Worm (Caenorhabditis elegans): ENCODE results near the gene Y38H6C.25.
A peak's percentile ranks its signal among the peaks of the same experiment; 100 is the strongest.

Gene Y38H6C.25

ce11 chrV:20534072-20534471 lies 15.0 kb downstream of the Y38H6C.25 start, which contains the start of gene famh-161:
Gene famh-161, minus strand, starts transcription at chrV:20534172.
- TF ChIP-seq lin-39 (tag; optimal IDR thresholded peaks at IDR 0.05) (no peak), fkh-10 (GFP tag; optimal IDR thresholded peaks at IDR 0.05) (no peak), nhr-28 (tag; optimal IDR thresholded peaks at IDR 0.05) (no peak), lin-15B (tag; optimal IDR thresholded peaks at IDR 0.05) (no peak), nhr-25 (tag; optimal IDR thresholded peaks at IDR 0.05) (no peak), tbx-2 (tag; optimal IDR thresholded peaks at IDR 0.05) (no peak), jun-1 (tag; optimal IDR thresholded peaks at IDR 0.05) (no peak), eor-1 (tag; optimal IDR thresholded peaks at IDR 0.05) (no peak), nfya-1 (tag; optimal IDR thresholded peaks at IDR 0.05; ENCODE audit: insufficient read depth) (no peak), unc-62 (GFP tag; optimal IDR thresholded peaks at IDR 0.05) (no peak), ZK546.5 (tag; optimal IDR thresholded peaks at IDR 0.05) (no peak), aly-2 (tag; optimal IDR thresholded peaks at IDR 0.05) (no peak)

ce11 chrV:20536208-20536607 lies 17.2 kb downstream of the Y38H6C.25 start, which contains the start of gene Y38H6C.15:
Gene Y38H6C.15, minus strand, starts transcription at chrV:20536308.
- TF ChIP-seq fkh-2 (tag; optimal IDR thresholded peaks at IDR 0.05): no peak

- no peak for TF ChIP-seq elt-3 (tag; optimal IDR thresholded peaks at IDR 0.05)
- TF ChIP-seq nhr-25 (tag; optimal IDR thresholded peaks at IDR 0.05): peak; percentile 49
Observed at ce11 chrV:20539055-20539454, 20.0 kb downstream of the Y38H6C.25 start, which contains the start of gene Y38H6C.16. Gene Y38H6C.16, minus strand, starts transcription at chrV:20539347.

ce11 chrV:20544092-20544491 lies 25.1 kb downstream of the Y38H6C.25 start, which contains the start of gene slc-36.3:
Gene slc-36.3, minus strand, starts transcription at chrV:20544192.
- TF ChIP-seq fos-1 (tag; optimal IDR thresholded peaks at IDR 0.05) (no peak), ztf-4 (tag; optimal IDR thresholded peaks at IDR 0.05) (no peak), elt-1 (tag; optimal IDR thresholded peaks at IDR 0.05) (no peak), mdl-1 (tag; optimal IDR thresholded peaks at IDR 0.05) (no peak)

ce11 chrV:20544610-20545009 lies 25.6 kb downstream of the Y38H6C.25 start:
- TF ChIP-seq fkh-10 (GFP tag; optimal IDR thresholded peaks at IDR 0.05) (no peak), elt-2 (tag; optimal IDR thresholded peaks at IDR 0.05) (peak; percentile 13), nhr-76 (tag; optimal IDR thresholded peaks at IDR 0.05) (no peak), ceh-9 (tag; optimal IDR thresholded peaks at IDR 0.05) (no peak), elt-1 (tag; optimal IDR thresholded peaks at IDR 0.05) (no peak), pha-4 (tag; optimal IDR thresholded peaks at IDR 0.05) (peak; percentile 16), ama-1 (optimal IDR thresholded peaks at IDR 0.05) (no peak), nhr-28 (tag; optimal IDR thresholded peaks at IDR 0.05) (no peak)

- TF ChIP-seq skn-1 (tag; optimal IDR thresholded peaks at IDR 0.05): no peak
- no peak for TF ChIP-seq ztf-4 (tag; optimal IDR thresholded peaks at IDR 0.05)
- TF ChIP-seq pha-4 (tag; optimal IDR thresholded peaks at IDR 0.05): peak; percentile 53
- peak; percentile 41 for TF ChIP-seq elt-2 (tag; optimal IDR thresholded peaks at IDR 0.05)
- peak; percentile 71 for TF ChIP-seq pqm-1 (tag; optimal IDR thresholded peaks at IDR 0.05)
Observed at ce11 chrV:20545742-20546141, 26.7 kb downstream of the Y38H6C.25 start.

- no peak for TF ChIP-seq jun-1 (tag; optimal IDR thresholded peaks at IDR 0.05)
Observed at ce11 chrV:20547048-20547447, 28.0 kb downstream of the Y38H6C.25 start, which contains the start of gene Y38H6C.18. Gene Y38H6C.18, minus strand, starts transcription at chrV:20547148.

- TF ChIP-seq nhr-28 (tag; optimal IDR thresholded peaks at IDR 0.05): no peak
- no peak for TF ChIP-seq fos-1 (tag; optimal IDR thresholded peaks at IDR 0.05)
Observed at ce11 chrV:20551096-20551495, 32.1 kb downstream of the Y38H6C.25 start, which contains the start of gene Y38H6C.20. Gene Y38H6C.20, minus strand, starts transcription at chrV:20551196.

- no peak for TF ChIP-seq elt-2 (tag; optimal IDR thresholded peaks at IDR 0.05)
- TF ChIP-seq nhr-43 (tag; optimal IDR thresholded peaks at IDR 0.05; ENCODE audit: poor library complexity, severe bottlenecking): no peak
- TF ChIP-seq nhr-67 (tag; optimal IDR thresholded peaks at IDR 0.05): no peak
- TF ChIP-seq skn-1 (tag; optimal IDR thresholded peaks at IDR 0.05): no peak
- TF ChIP-seq ama-1 (optimal IDR thresholded peaks at IDR 0.05): no peak
- no peak for TF ChIP-seq nhr-77 (tag; optimal IDR thresholded peaks at IDR 0.05)
- no peak for TF ChIP-seq ztf-4 (tag; optimal IDR thresholded peaks at IDR 0.05)
- TF ChIP-seq ceh-9 (tag; optimal IDR thresholded peaks at IDR 0.05): no peak
- no peak for TF ChIP-seq pha-4 (tag; optimal IDR thresholded peaks at IDR 0.05)
- TF ChIP-seq elt-3 (tag; optimal IDR thresholded peaks at IDR 0.05): no peak
- no peak for TF ChIP-seq nhr-25 (tag; optimal IDR thresholded peaks at IDR 0.05)
Observed at ce11 chrV:20552971-20553370, 33.9 kb downstream of the Y38H6C.25 start, which contains the start of gene vmo-1. Gene vmo-1, minus strand, starts transcription at chrV:20553071.
